Worm (Caenorhabditis elegans) whole organism, L2 larva: Measurements from ENCODE around the gene D1054.18.

Experiments
- aly-2 ChIP-seq: fragments of 150-350 bp; optimal IDR thresholded peaks from 2 replicates; lab custom pipeline; 2014; ENCODE audit warnings: missing biosample characterization, missing genetic modification characterization
- ceh-16 ChIP-seq: fragments of 150-350 bp; optimal IDR thresholded peaks from 2 replicates; lab custom pipeline; 2014; ENCODE audit warnings: missing biosample characterization, missing genetic modification characterization
- ceh-82 ChIP-seq: fragments of 150-350 bp; optimal IDR thresholded peaks from 2 replicates; lab custom pipeline; 2014; ENCODE audit warnings: missing biosample characterization, missing genetic modification characterization
- elt-1 ChIP-seq: fragments of 150-350 bp; optimal IDR thresholded peaks from 2 replicates; lab custom pipeline; 2014; ENCODE audit warnings: missing biosample characterization, missing genetic modification characterization
- fos-1 ChIP-seq: fragments of 150-350 bp; optimal IDR thresholded peaks from 2 replicates; lab custom pipeline; 2014; ENCODE audit warnings: missing biosample characterization, missing genetic modification characterization
- lsy-2 ChIP-seq, 2 experiments: fragments of 150-350 bp in 1 of 2; sonication (generic microtip) in 1 of 2; optimal IDR thresholded peaks; 2 replicates each; lab custom pipeline; 2014 to 2017; ENCODE audit warnings: missing biosample characterization in 2 of 2, missing genetic modification characterization in 2 of 2
- snpc-4 ChIP-seq: fragments of 150-350 bp; optimal IDR thresholded peaks from 2 replicates; lab custom pipeline; 2014; ENCODE audit warnings: missing biosample characterization, missing genetic modification characterization

ce11 chrV:10818498-10818897 lies 17.5 kb upstream of the D1054.18 start:
- no peak for TF ChIP-seq elt-1 (tag; lab: Kevin White, UChicago)
- no peak for TF ChIP-seq snpc-4 (tag; lab: Kevin White, UChicago)
- no peak for TF ChIP-seq ceh-82
- no peak for TF ChIP-seq fos-1 (tag; lab: Kevin White, UChicago)
- no peak for TF ChIP-seq aly-2 (tag; lab: Kevin White, UChicago)
- no peak for TF ChIP-seq lsy-2 (tag; optimal IDR thresholded peaks at IDR 0.05; lab: Kevin White, UChicago)
- TF ChIP-seq ceh-16 = no peak
